Worm (Caenorhabditis elegans): ENCODE data around the gene C04C11.1.

Gene C04C11.1

ce11 chrX:14020290-14020689 lies at the start of gene C04C11.1:
Gene C04C11.1, plus strand, starts transcription at chrX:14020590.
- TF ChIP-seq die-1 (tag; optimal IDR thresholded peaks at IDR 0.05) (no peak), T26A5.8 (tag; optimal IDR thresholded peaks at IDR 0.05) (no peak), rec-8 (tag; optimal IDR thresholded peaks at IDR 0.05) (no peak)

DNA sequence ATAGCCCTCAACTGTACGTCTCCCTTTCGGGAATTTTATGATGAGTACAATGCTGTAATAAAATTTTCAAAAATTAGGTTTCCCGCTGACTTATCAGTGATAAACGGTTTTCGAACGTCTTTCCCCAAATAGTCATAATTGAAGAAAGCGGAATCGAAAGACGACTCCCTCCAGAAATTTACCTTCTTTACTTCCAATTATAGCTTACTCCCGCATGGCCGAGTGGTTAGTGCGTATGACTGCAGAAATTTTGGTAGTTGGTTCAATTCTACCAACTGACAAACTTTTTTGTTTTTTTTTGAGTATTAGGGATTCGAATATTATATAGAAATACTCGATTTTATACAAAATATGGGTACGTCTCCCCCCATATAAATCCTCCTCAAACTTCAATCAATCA lies 47.3 kb upstream of the C04C11.1 start:
- TF ChIP-seq cebp-2 (GFP tag; IDR thresholded peaks at IDR 0.05) = peak; percentile 84; the same call in 1 of the 2 replicates
- peak; percentile 75 for TF ChIP-seq hmg-1.2 (GFP tag; IDR thresholded peaks at IDR 0.05)
- TF ChIP-seq ekl-4 (GFP tag; IDR thresholded peaks at IDR 0.05) = peak; percentile 22; the same call in 1 of the 2 replicates
- TF ChIP-seq ceh-40 (GFP tag; IDR thresholded peaks at IDR 0.05) = 0 out of 2 replicates have a peak, but pooled peaks have one; percentile 32
- 0 out of 2 replicates have a peak, but pooled peaks have one; percentile 62 for TF ChIP-seq ceh-58 (GFP tag; IDR thresholded peaks at IDR 0.05)
- 0 out of 2 replicates have a peak, but pooled peaks have one; percentile 49 for TF ChIP-seq nhr-120 (GFP tag; IDR thresholded peaks at IDR 0.05)
- peak; percentile 78 for TF ChIP-seq pbrm-1 (GFP tag; IDR thresholded peaks at IDR 0.05)
- TF ChIP-seq dox-1 (GFP tag; IDR thresholded peaks at IDR 0.05) = peak; percentile 50; the same call in 1 of the 2 replicates
- peak; percentile 24; the same call in 1 of the 2 replicates for TF ChIP-seq Y79H2A.3 (GFP tag; conservative IDR thresholded peaks at IDR 0.05)
- TF ChIP-seq madf-6 (GFP tag; IDR thresholded peaks at IDR 0.05) = peak; percentile 60; the same call in 1 of the 2 replicates
- 0 out of 2 replicates have a peak, but pooled peaks have one; percentile 44 for TF ChIP-seq ztf-25 (GFP tag; IDR thresholded peaks at IDR 0.05)
- peak; percentile 60; the same call in 1 of the 2 replicates for TF ChIP-seq Y53G8AR.9 (GFP tag; conservative IDR thresholded peaks at IDR 0.05)
- TF ChIP-seq B0261.1 (tag; optimal IDR thresholded peaks at IDR 0.05) = peak; percentile 56
- TF ChIP-seq aptf-3 (GFP tag; IDR thresholded peaks at IDR 0.05) = 0 out of 2 replicates have a peak, but pooled peaks have one; percentile 67
- TF ChIP-seq let-526 (GFP tag; IDR thresholded peaks at IDR 0.05) = peak; percentile 57; the same call in 1 of the 2 replicates
- TF ChIP-seq nfyb-1 (GFP tag; IDR thresholded peaks at IDR 0.05) = peak; percentile 68
- peak; percentile 80; the same call in 1 of the 2 replicates for TF ChIP-seq bed-1 (GFP tag; IDR thresholded peaks at IDR 0.05)
- TF ChIP-seq mcd-1 (GFP tag; IDR thresholded peaks at IDR 0.05) = 0 out of 2 replicates have a peak, but pooled peaks have one; percentile 15
- peak; percentile 62; the same call in 1 of the 2 replicates for TF ChIP-seq hmg-20 (GFP tag; IDR thresholded peaks at IDR 0.05)
- peak; percentile 58 for TF ChIP-seq rcor-1 (GFP tag; IDR thresholded peaks at IDR 0.05)
- TF ChIP-seq lin-26 (GFP tag; IDR thresholded peaks at IDR 0.05) = peak; percentile 94
- peak; percentile 84 for TF ChIP-seq tbp1 (GFP tag; optimal IDR thresholded peaks at IDR 0.05)
- peak; percentile 94 for TF ChIP-seq egl-44 (GFP tag; IDR thresholded peaks at IDR 0.05)
- 0 out of 2 replicates have a peak, but pooled peaks have one; percentile 36 for TF ChIP-seq ztf-6 (GFP tag; IDR thresholded peaks at IDR 0.05)
- peak; percentile 59 for TF ChIP-seq D2030.7 (GFP tag; IDR thresholded peaks at IDR 0.05)
- TF ChIP-seq rpc-1 (optimal IDR thresholded peaks at IDR 0.05) = peak; percentile 23
- TF ChIP-seq rpc-1 (tag; optimal IDR thresholded peaks at IDR 0.05) = peak; percentile 55
- 0 out of 2 replicates have a peak, but pooled peaks have one; percentile 36 for TF ChIP-seq madf-3 (GFP tag; IDR thresholded peaks at IDR 0.05)
- peak; percentile 78 for TF ChIP-seq Y56A3A.18 (GFP tag; IDR thresholded peaks at IDR 0.05)

DNA sequence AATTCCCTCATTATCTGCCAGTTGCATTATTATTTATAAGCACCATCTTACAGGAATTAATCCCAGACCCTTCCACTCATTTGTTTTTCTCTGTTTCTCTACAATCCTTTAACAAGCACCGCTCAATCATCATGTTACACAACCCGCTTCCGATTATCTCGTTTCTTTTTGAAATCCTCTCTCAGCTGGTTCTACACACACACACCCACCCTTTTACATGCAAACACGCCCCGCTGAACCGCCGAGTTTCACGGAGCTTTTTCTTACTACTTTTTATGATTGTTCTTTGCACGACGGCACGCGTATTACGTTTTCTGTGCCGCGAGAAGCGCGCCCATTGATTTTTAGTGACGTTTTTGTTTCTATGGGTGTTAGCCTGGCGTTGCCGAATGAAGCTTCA lies 46.6 kb upstream of the C04C11.1 start:
- TF ChIP-seq attf-6 (GFP tag; IDR thresholded peaks at IDR 0.05) (no peak), Y53G8AR.9 (GFP tag; conservative IDR thresholded peaks at IDR 0.05) (no peak), lin-26 (GFP tag; IDR thresholded peaks at IDR 0.05) (no peak), lsl-1 (GFP tag; optimal IDR thresholded peaks at IDR 0.05) (no peak), repo-1 (tag; optimal IDR thresholded peaks at IDR 0.05) (no peak), nfya-1 (tag; optimal IDR thresholded peaks at IDR 0.05; ENCODE audit: borderline replicate concordance, insufficient read depth) (no peak), rpc-1 (optimal IDR thresholded peaks at IDR 0.05) (no peak), rpc-1 (tag; optimal IDR thresholded peaks at IDR 0.05) (no peak), K12H6.12 (tag; optimal IDR thresholded peaks at IDR 0.05) (peak; percentile 18), hmg-20 (GFP tag; IDR thresholded peaks at IDR 0.05) (no peak), nhr-80 (tag; optimal IDR thresholded peaks at IDR 0.05) (peak; percentile 33), bed-2 (GFP tag; IDR thresholded peaks at IDR 0.05) (no peak), cebp-1 (GFP tag; IDR thresholded peaks at IDR 0.05) (no peak), cebp-1 (tag; optimal IDR thresholded peaks at IDR 0.05) (peak; percentile 32), ztf-3 (GFP tag; optimal IDR thresholded peaks at IDR 0.05) (no peak), dpff-1 (tag; optimal IDR thresholded peaks at IDR 0.05) (no peak), hrde-1 (tag; optimal IDR thresholded peaks at IDR 0.05; ENCODE audit: borderline replicate concordance) (no peak), K11D2.4 (GFP tag; IDR thresholded peaks at IDR 0.05) (no peak)

Measured in whole organism, young adult.